Worm (Caenorhabditis elegans) whole organism, young adult: ENCODE measurements around the gene Y54G2A.49.
A peak's percentile ranks its signal among the peaks of the same experiment; 100 is the strongest.

Experiments used
- B0261.1 ChIP-seq: sonication (generic microtip); optimal IDR thresholded peaks from 2 replicates; lab custom pipeline; 2016; ENCODE audit warnings: mild to moderate bottlenecking, missing genetic modification characterization, moderate library complexity, missing compliant biosample characterization
- B0336.3 ChIP-seq: fragments of 200-800 bp; sonication (Bioruptor generic); IDR thresholded peaks from 2 replicates; pipeline ENCODE4 v1.3.6; 2022; ENCODE audit warnings: missing genetic modification characterization, missing compliant biosample characterization
- C17E4.6 ChIP-seq: fragments of 200-800 bp; sonication (Bioruptor generic); IDR thresholded peaks from 2 replicates; pipeline ENCODE4 v1.3.6; 2022; ENCODE audit warnings: missing genetic modification reagents, missing genetic modification characterization, missing compliant biosample characterization
- D2030.7 ChIP-seq: fragments of 200-800 bp; sonication (Bioruptor generic); IDR thresholded peaks from 2 replicates; pipeline ENCODE4 v1.3.6; 2022; ENCODE audit warnings: missing genetic modification reagents, missing genetic modification characterization, missing compliant biosample characterization
- F37B4.10 ChIP-seq: fragments of 200-800 bp; sonication (Bioruptor generic); IDR thresholded peaks from 2 replicates; pipeline ENCODE4 v1.3.6; 2022; ENCODE audit warnings: missing genetic modification characterization, missing compliant biosample characterization
- F52B5.7 ChIP-seq: sonication (generic microtip); optimal IDR thresholded peaks from 2 replicates; lab custom pipeline; 2016; ENCODE audit warnings: mild to moderate bottlenecking, missing genetic modification characterization, missing compliant biosample characterization
- F57C9.4 ChIP-seq: sonication (generic microtip); optimal IDR thresholded peaks from 2 replicates; lab custom pipeline; 2017; ENCODE audit warnings: mild to moderate bottlenecking, missing genetic modification characterization, missing compliant biosample characterization
- K11D2.4 ChIP-seq: fragments of 200-800 bp; sonication (Bioruptor generic); IDR thresholded peaks from 2 replicates; pipeline ENCODE4 v1.3.6; 2022; ENCODE audit warnings: missing genetic modification reagents, missing genetic modification characterization, missing compliant biosample characterization
- Y53F4B.3 ChIP-seq: fragments of 200-800 bp; sonication (Bioruptor generic); IDR thresholded peaks from 2 replicates; pipeline ENCODE4 v1.3.6; 2022; ENCODE audit warnings: missing genetic modification reagents, missing genetic modification characterization, missing compliant biosample characterization
- attf-3 ChIP-seq: fragments of 200-800 bp; sonication (Bioruptor generic); conservative IDR thresholded peaks from 2 replicates; pipeline ENCODE4 v1.3.6; 2022; ENCODE audit warnings: missing genetic modification reagents, missing genetic modification characterization, missing compliant biosample characterization
- attf-6 ChIP-seq: fragments of 200-800 bp; sonication (Bioruptor generic); IDR thresholded peaks from 2 replicates; pipeline ENCODE4 v1.3.6; 2022; ENCODE audit warnings: missing genetic modification reagents, missing genetic modification characterization, missing compliant biosample characterization
- ccch-3 ChIP-seq: fragments of 200-800 bp; sonication (Bioruptor generic); optimal IDR thresholded peaks from 2 replicates; lab custom pipeline; 2018; ENCODE audit warnings: mild to moderate bottlenecking, missing genetic modification characterization, missing compliant biosample characterization
- chd-7 ChIP-seq: sonication (generic microtip); optimal IDR thresholded peaks from 2 replicates; lab custom pipeline; 2016; ENCODE audit warnings: mild to moderate bottlenecking, missing genetic modification characterization, moderate library complexity, missing compliant biosample characterization
- die-1 ChIP-seq: sonication (generic microtip); optimal IDR thresholded peaks from 2 replicates; lab custom pipeline; 2016; ENCODE audit warnings: missing genotype, mild to moderate bottlenecking, missing genetic modification characterization, missing compliant biosample characterization
- dox-1 ChIP-seq: fragments of 200-800 bp; sonication (Bioruptor generic); IDR thresholded peaks from 2 replicates; pipeline ENCODE4 v1.3.6; 2022; ENCODE audit warnings: missing genetic modification reagents, missing genetic modification characterization, missing compliant biosample characterization
- egl-18 ChIP-seq: fragments of 200-800 bp; sonication (Bioruptor generic); IDR thresholded peaks from 2 replicates; pipeline ENCODE4 v1.3.6; 2022; ENCODE audit warnings: missing genetic modification reagents, missing genetic modification characterization, missing compliant biosample characterization
- egl-44 ChIP-seq: fragments of 200-800 bp; sonication (Bioruptor generic); IDR thresholded peaks from 2 replicates; pipeline ENCODE4 v1.3.6; 2022; ENCODE audit warnings: missing genetic modification reagents, missing genetic modification characterization, missing compliant biosample characterization
- egrh-3 ChIP-seq: fragments of 200-800 bp; sonication (Bioruptor generic); IDR thresholded peaks from 2 replicates; pipeline ENCODE4 v1.3.6; 2022; ENCODE audit warnings: missing genetic modification reagents, missing genetic modification characterization, missing compliant biosample characterization
- hmg-1.2 ChIP-seq: fragments of 200-800 bp; sonication (Bioruptor generic); IDR thresholded peaks from 2 replicates; pipeline ENCODE4 v1.3.6; 2022; ENCODE audit warnings: missing genetic modification reagents, missing genetic modification characterization, missing compliant biosample characterization
- hmg-20 ChIP-seq: fragments of 200-800 bp; sonication (Bioruptor generic); IDR thresholded peaks from 2 replicates; pipeline ENCODE4 v1.3.6; 2022; ENCODE audit warnings: missing genetic modification reagents, missing genetic modification characterization, missing compliant biosample characterization
- hsf-1 ChIP-seq: fragments of 200-800 bp; sonication (Bioruptor generic); IDR thresholded peaks from 2 replicates; pipeline ENCODE4 v1.3.6; 2022; ENCODE audit warnings: missing genetic modification reagents, missing genetic modification characterization, missing compliant biosample characterization
- lag-1 ChIP-seq: fragments of 200-800 bp; sonication (Bioruptor generic); IDR thresholded peaks from 2 replicates; pipeline ENCODE4 v1.3.6; 2022; ENCODE audit warnings: missing genetic modification reagents, missing genetic modification characterization, missing compliant biosample characterization
- lin-26 ChIP-seq: fragments of 200-800 bp; sonication (Bioruptor generic); IDR thresholded peaks from 2 replicates; pipeline ENCODE4 v1.3.6; 2022; ENCODE audit warnings: missing genetic modification reagents, missing genetic modification characterization, missing compliant biosample characterization
- lin-54 ChIP-seq: fragments of 200-800 bp; sonication (Bioruptor generic); optimal IDR thresholded peaks from 2 replicates; lab custom pipeline; 2018; ENCODE audit warnings: mild to moderate bottlenecking, missing genetic modification characterization, missing compliant biosample characterization
- lsl-1 ChIP-seq: fragments of 200-800 bp; sonication (Bioruptor generic); optimal IDR thresholded peaks from 2 replicates; lab custom pipeline; 2018; ENCODE audit warnings: mild to moderate bottlenecking, missing genetic modification characterization, moderate library complexity, missing compliant biosample characterization
- madf-8 ChIP-seq: fragments of 200-800 bp; sonication (Bioruptor generic); conservative IDR thresholded peaks from 2 replicates; pipeline ENCODE4 v1.3.6; 2022; ENCODE audit warnings: missing genetic modification reagents, missing genetic modification characterization, missing compliant biosample characterization
- mcd-1 ChIP-seq: fragments of 200-800 bp; sonication (Bioruptor generic); IDR thresholded peaks from 2 replicates; pipeline ENCODE4 v1.3.6; 2022; ENCODE audit warnings: missing genetic modification reagents, missing genetic modification characterization, missing compliant biosample characterization
- mel-28 ChIP-seq: sonication (generic microtip); optimal IDR thresholded peaks from 2 replicates; lab custom pipeline; 2016; ENCODE audit warnings: borderline replicate concordance, mild to moderate bottlenecking, missing genetic modification characterization, missing compliant biosample characterization
- nhr-90 ChIP-seq: sonication (generic microtip); optimal IDR thresholded peaks from 2 replicates; lab custom pipeline; 2016; ENCODE audit warnings: missing genotype, mild to moderate bottlenecking, missing genetic modification characterization, missing compliant biosample characterization
- repo-1 ChIP-seq: sonication (generic microtip); optimal IDR thresholded peaks from 2 replicates; lab custom pipeline; 2017; ENCODE audit warnings: mild to moderate bottlenecking, missing genetic modification characterization, missing compliant biosample characterization
- rpc-1 ChIP-seq, 2 experiments: fragments of 150-350 bp in 1 of 2; sonication (generic microtip) in 1 of 2; optimal IDR thresholded peaks; 2 replicates each; lab custom pipeline; 2014 to 2018; ENCODE audit warnings: missing biosample characterization in 1 of 2, missing genetic modification characterization in 1 of 2, missing genetic modification reagents in 1 of 2, missing genotype in 1 of 2
- snpc-1.3 ChIP-seq: sonication (generic microtip); optimal IDR thresholded peaks from 2 replicates; lab custom pipeline; 2017; ENCODE audit warnings: missing genetic modification characterization, mild to moderate bottlenecking, missing compliant biosample characterization, antibody characterized with exemption, moderate library complexity, missing genotype, missing genetic modification reagents; ENCODE audit not compliant: insufficient read depth
- snpc-4 ChIP-seq, 5 experiments: fragments of 150-350 bp in 1 of 5; sonication (generic microtip) in 4 of 5; optimal IDR thresholded peaks; 2 replicates each; lab custom pipeline; 2014 to 2018; ENCODE audit warnings: missing genetic modification characterization in 5 of 5, missing biosample characterization in 3 of 5, antibody characterized with exemption in 2 of 5, mild to moderate bottlenecking in 2 of 5, missing compliant biosample characterization in 2 of 5, missing genotype in 2 of 5, moderate library complexity in 2 of 5, missing genetic modification reagents in 1 of 5
- tbp1 ChIP-seq: fragments of 200-800 bp; sonication (Bioruptor generic); optimal IDR thresholded peaks from 2 replicates; lab custom pipeline; 2018; ENCODE audit warnings: mild to moderate bottlenecking, missing genetic modification characterization, missing compliant biosample characterization
- tbx-9 ChIP-seq: sonication (generic microtip); optimal IDR thresholded peaks from 2 replicates; lab custom pipeline; 2016; ENCODE audit warnings: borderline replicate concordance, missing genetic modification characterization, inconsistent platforms, missing compliant biosample characterization
- xnd-1 ChIP-seq: sonication (generic microtip); optimal IDR thresholded peaks from 2 replicates; lab custom pipeline; 2016; ENCODE audit warnings: missing genotype, missing genetic modification reagents, missing genetic modification characterization, missing compliant biosample characterization
- zfh-2 ChIP-seq: fragments of 200-800 bp; sonication (Bioruptor generic); conservative IDR thresholded peaks from 2 replicates; pipeline ENCODE4 v1.3.6; 2022; ENCODE audit warnings: missing genetic modification reagents, missing genetic modification characterization, missing compliant biosample characterization

The Y54G2A.49 gene

ce11 chrIV:2823446-2823845, 29.6 kb downstream of the Y54G2A.49 start, which contains the start of gene clec-80:
TSS of gene clec-80 (plus strand) at chrIV:2823746.
- no peak for TF ChIP-seq xnd-1 (tag; lab: Kevin White, UChicago)
- no peak for TF ChIP-seq tbx-9
- TF ChIP-seq F57C9.4 (tag; lab: Kevin White, UChicago) = no peak
- TF ChIP-seq C17E4.6 = no peak

ce11 chrIV:2820408-2820807, 32.7 kb downstream of the Y54G2A.49 start, which contains the start of gene Y54G2A.37:
TSS of gene Y54G2A.37 (plus strand) at chrIV:2820708.
- TF ChIP-seq repo-1 (tag; lab: Kevin White, UChicago) (no peak), lin-54 (GFP tag; lab: Kevin White, UChicago) (no peak), attf-6 (GFP tag; lab: Robert Waterston, UW) (no peak), egl-18 (GFP tag; lab: Robert Waterston, UW) (no peak)

- no peak for TF ChIP-seq chd-7 (tag; lab: Kevin White, UChicago)
Observed at ce11 chrIV:2819633-2820032, 33.4 kb downstream of the Y54G2A.49 start, which contains the start of gene Y54G2A.13. TSS of gene Y54G2A.13 (minus strand) at chrIV:2819733.

ce11 chrIV:2817038-2817437, 36.0 kb downstream of the Y54G2A.49 start:
- TF ChIP-seq zfh-2 (GFP tag; lab: Robert Waterston, UW) (peak; percentile 79), snpc-4 (GFP tag; optimal IDR thresholded peaks at IDR 0.05; lab: Kevin White, UChicago) (no peak), snpc-4 (tag; optimal IDR thresholded peaks at IDR 0.05; lab: Kevin White, UChicago) (peak in 2 of 4 experiments; percentile 65 to 88), mel-28 (tag; lab: Kevin White, UChicago) (no peak), lag-1 (GFP tag; lab: Robert Waterston, UW) (no peak), chd-7 (tag; lab: Kevin White, UChicago) (peak; percentile 12), egl-44 (no peak)

ce11 chrIV:2809208-2809607, 43.9 kb downstream of the Y54G2A.49 start, which contains the start of gene Y54G2A.76:
TSS of gene Y54G2A.76 (plus strand) at chrIV:2809410.
- no peak for TF ChIP-seq F52B5.7 (tag; lab: Kevin White, UChicago)
- no peak for TF ChIP-seq hsf-1 (GFP tag; lab: Robert Waterston, UW)
- TF ChIP-seq zfh-2 (GFP tag; lab: Robert Waterston, UW) = no peak
- TF ChIP-seq ccch-3 (GFP tag; lab: Kevin White, UChicago) = no peak
- no peak for TF ChIP-seq D2030.7 (GFP tag; lab: Robert Waterston, UW)
- TF ChIP-seq attf-3 (GFP tag; lab: Robert Waterston, UW) = no peak
- TF ChIP-seq B0336.3 (GFP tag; lab: Robert Waterston, UW) = no peak
- TF ChIP-seq rpc-1 (optimal IDR thresholded peaks at IDR 0.05; lab: Kevin White, UChicago) = no peak
- no peak for TF ChIP-seq rpc-1 (tag; optimal IDR thresholded peaks at IDR 0.05; lab: Kevin White, UChicago)
- no peak for TF ChIP-seq F37B4.10 (GFP tag; lab: Robert Waterston, UW)
- no peak for TF ChIP-seq snpc-1.3 (tag; lab: Kevin White, UChicago)
- no peak for TF ChIP-seq die-1 (tag; lab: Kevin White, UChicago)
- no peak for TF ChIP-seq snpc-4 (GFP tag; optimal IDR thresholded peaks at IDR 0.05; lab: Kevin White, UChicago)
- no peak for TF ChIP-seq snpc-4 (tag; optimal IDR thresholded peaks at IDR 0.05; lab: Kevin White, UChicago)
- no peak for TF ChIP-seq madf-8 (GFP tag; lab: Robert Waterston, UW)
- TF ChIP-seq, all 124 proteins: peak for 0

- TF ChIP-seq hmg-1.2 (GFP tag; lab: Robert Waterston, UW) (peak; percentile 59), tbp1 (GFP tag; lab: Kevin White, UChicago) (peak; percentile 89), lin-26 (GFP tag; lab: Robert Waterston, UW) (peak; percentile 75; the same call in 1 of the 2 replicates), nhr-90 (tag; lab: Kevin White, UChicago) (peak; percentile 24), mcd-1 (GFP tag; lab: Robert Waterston, UW) (peak; percentile 52; the same call in 1 of the 2 replicates), lin-54 (GFP tag; lab: Kevin White, UChicago) (no peak), egl-44 (peak; percentile 60; the same call in 1 of the 2 replicates), zfh-2 (GFP tag; lab: Robert Waterston, UW) (peak; percentile 54), egrh-3 (GFP tag; lab: Robert Waterston, UW) (0 out of 2 replicates have a peak, but pooled peaks have one; percentile 15), lsl-1 (GFP tag; lab: Kevin White, UChicago) (peak; percentile 7), dox-1 (peak; percentile 68), hmg-20 (GFP tag; lab: Robert Waterston, UW) (no peak), K11D2.4 (GFP tag; lab: Robert Waterston, UW) (no peak), B0261.1 (tag; lab: Kevin White, UChicago) (peak; percentile 70), Y53F4B.3 (no peak)
Observed at ce11 chrIV:2808154-2808553, 44.9 kb downstream of the Y54G2A.49 start.
